Worm (Caenorhabditis elegans): ENCODE measurements around the gene zig-3.

zig-3 gene

DNA sequence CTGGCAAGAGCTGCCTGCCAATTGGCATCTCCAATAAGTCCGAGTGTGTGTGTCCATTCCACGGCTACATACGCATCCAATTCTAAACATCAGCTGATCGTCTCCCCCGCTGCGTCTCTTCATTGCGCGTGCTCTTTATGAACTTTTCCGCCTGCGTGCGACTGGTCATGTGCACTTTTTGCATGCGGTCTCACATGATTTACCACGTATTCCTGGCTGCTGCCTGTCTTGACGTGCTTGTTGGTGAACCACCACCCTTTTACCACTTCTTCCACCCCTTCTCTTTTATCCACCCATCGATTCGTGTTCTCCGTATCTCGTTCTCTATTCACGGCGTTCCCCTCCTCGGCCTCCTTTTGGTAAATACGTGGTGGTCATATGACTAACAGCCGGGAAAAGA is 21.0 kb downstream of the zig-3 start (continued):
- TF ChIP-seq C16A3.4 (tag; optimal IDR thresholded peaks at IDR 0.05) (peak; percentile 56), hlh-17 (GFP tag; optimal IDR thresholded peaks at IDR 0.05; ENCODE audit: borderline replicate concordance) (no peak), lir-3 (tag; optimal IDR thresholded peaks at IDR 0.05; ENCODE audit: poor library complexity) (peak; percentile 70), vab-15 (tag; optimal IDR thresholded peaks at IDR 0.05) (peak; percentile 90), mef-2 (tag; optimal IDR thresholded peaks at IDR 0.05) (peak; percentile 18), alr-1 (tag; optimal IDR thresholded peaks at IDR 0.05; ENCODE audit: borderline replicate concordance) (no peak), unc-86 (tag; optimal IDR thresholded peaks at IDR 0.05) (peak; percentile 97), ztf-4 (tag; optimal IDR thresholded peaks at IDR 0.05) (peak; percentile 81), nhr-237 (tag; optimal IDR thresholded peaks at IDR 0.05) (no peak), ztf-11 (tag; optimal IDR thresholded peaks at IDR 0.05) (peak in 1 of 2 experiments; percentile 91), aly-2 (tag; optimal IDR thresholded peaks at IDR 0.05) (no peak), efl-3 (GFP tag; optimal IDR thresholded peaks at IDR 0.05) (no peak), ets-5 (GFP tag; IDR thresholded peaks at IDR 0.05) (no peak), lin-15B (tag; optimal IDR thresholded peaks at IDR 0.05) (no peak), hlh-4 (tag; optimal IDR thresholded peaks at IDR 0.05) (peak; percentile 33), unc-98 (GFP tag; IDR thresholded peaks at IDR 0.05) (no peak), efl-1 (optimal IDR thresholded peaks at IDR 0.05) (peak; percentile 66 to 83), efl-1 (GFP tag; optimal IDR thresholded peaks at IDR 0.05 in 1 of 2) (peak; percentile 66 to 94), mab-9 (GFP tag; IDR thresholded peaks at IDR 0.05) (peak; percentile 83; the same call in 1 of the 2 replicates), aha-1 (tag; optimal IDR thresholded peaks at IDR 0.05) (peak; percentile 65), egl-13 (tag; optimal IDR thresholded peaks at IDR 0.05) (peak; percentile 92), ama-1 (optimal IDR thresholded peaks at IDR 0.05) (no peak), fkh-8 (tag; optimal IDR thresholded peaks at IDR 0.05) (peak; percentile 99), pax-3 (tag; optimal IDR thresholded peaks at IDR 0.05) (peak; percentile 91), F16B12.6 (tag; optimal IDR thresholded peaks at IDR 0.05) (peak; percentile 9), nhr-71 (tag; optimal IDR thresholded peaks at IDR 0.05) (peak; percentile 97), egl-27 (tag; optimal IDR thresholded peaks at IDR 0.05) (no peak), ceh-88 (GFP tag; IDR thresholded peaks at IDR 0.05) (peak; percentile 68), lsy-2 (tag; optimal IDR thresholded peaks at IDR 0.05) (peak; percentile 83), nhr-20 (tag; optimal IDR thresholded peaks at IDR 0.05) (peak; percentile 96), ceh-8 (GFP tag; optimal IDR thresholded peaks at IDR 0.05) (peak; percentile 72), Y116A8C.19 (tag; optimal IDR thresholded peaks at IDR 0.05; ENCODE audit: borderline replicate concordance) (no peak), C04F5.9 (tag; optimal IDR thresholded peaks at IDR 0.05) (peak; percentile 44), fkh-10 (GFP tag; optimal IDR thresholded peaks at IDR 0.05) (peak; percentile 57), dpl-1 (GFP tag; optimal IDR thresholded peaks at IDR 0.05) (peak; percentile 41 to 52 (median 44)), nhr-84 (tag; optimal IDR thresholded peaks at IDR 0.05) (no peak), snpc-4 (tag; optimal IDR thresholded peaks at IDR 0.05) (peak; percentile 71), unc-30 (tag; optimal IDR thresholded peaks at IDR 0.05) (no peak), skn-1 (tag; optimal IDR thresholded peaks at IDR 0.05) (peak; percentile 71), pqm-1 (tag; optimal IDR thresholded peaks at IDR 0.05) (no peak), isw-1 (GFP tag; IDR thresholded peaks at IDR 0.05) (peak; percentile 83), zag-1 (tag; optimal IDR thresholded peaks at IDR 0.05) (no peak), swsn-7 (tag; optimal IDR thresholded peaks at IDR 0.05) (peak; percentile 91), grh-1 (GFP tag; IDR thresholded peaks at IDR 0.05) (peak; percentile 54; the same call in 1 of the 2 replicates), lin-39 (tag; optimal IDR thresholded peaks at IDR 0.05) (peak; percentile 64), rnt-1 (tag; optimal IDR thresholded peaks at IDR 0.05) (peak; percentile 86), nhr-28 (tag; optimal IDR thresholded peaks at IDR 0.05) (no peak), nhr-47 (tag; optimal IDR thresholded peaks at IDR 0.05) (peak; percentile 96), nhr-12 (tag; optimal IDR thresholded peaks at IDR 0.05) (no peak), C34B4.2 (tag; optimal IDR thresholded peaks at IDR 0.05) (no peak), zip-4 (GFP tag; optimal IDR thresholded peaks at IDR 0.05) (peak; percentile 11), snu-23 (GFP tag; optimal IDR thresholded peaks at IDR 0.05) (peak; percentile 94), lin-35 (GFP tag; optimal IDR thresholded peaks at IDR 0.05) (peak; percentile 76 to 86), fos-1 (tag; optimal IDR thresholded peaks at IDR 0.05) (peak; percentile 48)

All from whole organism, L1 larva.